Worm (Caenorhabditis elegans): Measurements from ENCODE around the gene M70.2.

DNA sequence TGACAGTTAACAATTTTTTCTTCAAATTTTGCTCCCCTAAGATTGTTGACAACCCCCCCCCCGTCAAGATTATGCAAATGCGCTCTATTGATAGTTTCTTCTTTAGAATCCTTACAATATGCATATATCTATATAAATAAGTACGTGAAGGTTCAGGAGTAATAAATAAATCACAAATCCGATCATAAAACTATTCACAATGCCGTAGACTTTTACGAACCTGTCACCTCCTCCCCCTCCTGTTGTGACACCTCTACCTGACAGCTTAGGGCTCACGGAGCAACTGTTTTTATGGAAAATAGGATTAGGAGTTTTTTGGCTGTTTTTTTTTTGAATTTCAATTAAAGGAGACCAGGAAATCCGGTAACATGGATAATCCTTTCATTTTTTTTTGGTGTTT lies 49.3 kb downstream of the M70.2 start:
- TF ChIP-seq tab-1 (GFP tag; IDR thresholded peaks at IDR 0.05): no peak
- no peak for TF ChIP-seq cog-1 (tag; optimal IDR thresholded peaks at IDR 0.05)
- no peak for TF ChIP-seq ztf-23 (GFP tag; IDR thresholded peaks at IDR 0.05)
- TF ChIP-seq flt-1 (GFP tag; IDR thresholded peaks at IDR 0.05): no peak
